Worm (Caenorhabditis elegans) whole organism, L4/young adult: ENCODE measurements around the gene srw-4.

ENCODE experiments used
- W03F9.2 ChIP-seq: fragments of 150-350 bp; optimal IDR thresholded peaks from 2 replicates; lab custom pipeline; 2014; ENCODE audit warnings: missing biosample characterization, missing genetic modification characterization
- dao-5 ChIP-seq: sonication (generic microtip); optimal IDR thresholded peaks from 2 replicates; lab custom pipeline; 2016; ENCODE audit warnings: missing genotype, missing genetic modification characterization, moderate library complexity, missing compliant biosample characterization
- him-1 ChIP-seq: sonication (generic microtip); optimal IDR thresholded peaks from 2 replicates; lab custom pipeline; 2016; ENCODE audit warnings: missing genotype, missing genetic modification reagents, missing genetic modification characterization, missing compliant biosample characterization

DNA sequence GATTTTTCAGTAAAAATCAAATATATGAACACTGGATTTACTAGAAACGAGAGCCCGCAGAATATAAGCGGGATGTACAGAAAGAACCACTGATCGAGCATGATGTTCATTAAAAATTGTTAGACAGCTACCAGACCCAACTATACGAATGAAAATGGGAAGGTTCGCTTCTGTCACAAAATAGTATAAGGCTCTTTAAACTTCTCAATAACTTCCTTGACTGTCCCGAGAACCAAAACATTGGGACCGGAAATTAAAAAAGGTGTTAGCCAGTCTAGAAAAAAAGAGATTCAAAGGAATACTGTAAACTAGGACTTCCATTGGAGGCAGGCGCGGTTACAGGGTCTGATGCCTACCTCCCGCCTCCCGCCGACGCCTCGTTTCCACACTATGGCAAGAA, 30.7 kb downstream of the srw-4 start, which contains the start of gene srj-55:
- TF ChIP-seq W03F9.2 (tag; lab: Kevin White, UChicago) (no peak), him-1 (tag; lab: Kevin White, UChicago) (no peak), dao-5 (tag; lab: Kevin White, UChicago) (no peak)
